Worm (Caenorhabditis elegans) whole organism, L1 larva: ENCODE measurements around the gene nhr-233.

Experiments used
- blmp-1 ChIP-seq: fragments of 150-350 bp; optimal IDR thresholded peaks from 2 replicates; lab custom pipeline; 2014; ENCODE audit warnings: missing biosample characterization, missing genetic modification characterization
- ces-1 ChIP-seq: fragments of 150-350 bp; optimal IDR thresholded peaks from 2 replicates; lab custom pipeline; 2014; ENCODE audit warnings: missing biosample characterization, missing genetic modification reagents, missing genetic modification characterization
- efl-1 ChIP-seq, 4 experiments: fragments of 150-350 bp; optimal IDR thresholded peaks in 3 of 4; peaks in 1 of 4; 1 replicate in 1 of 4; 2 replicates in 3 of 4; lab custom pipeline; 2014; ENCODE audit warnings: missing biosample characterization in 2 of 4, missing genetic modification characterization in 2 of 4, missing genetic modification reagents in 2 of 4
- lin-14 ChIP-seq: fragments of 200-800 bp; sonication (Bioruptor generic); optimal IDR thresholded peaks from 2 replicates; lab custom pipeline; 2018; ENCODE audit warnings: mild to moderate bottlenecking, missing genetic modification characterization, moderate library complexity, missing compliant biosample characterization
- lin-15B ChIP-seq: fragments of 150-350 bp; sonication (generic microtip); optimal IDR thresholded peaks from 3 replicates; lab custom pipeline; 2014; ENCODE audit warnings: missing biosample characterization, missing genetic modification characterization
- nhr-11 ChIP-seq: fragments of 150-350 bp; optimal IDR thresholded peaks from 2 replicates; lab custom pipeline; 2014; ENCODE audit warnings: missing biosample characterization, missing genetic modification characterization
- nhr-237 ChIP-seq: fragments of 150-350 bp; optimal IDR thresholded peaks from 2 replicates; lab custom pipeline; 2014; ENCODE audit warnings: missing biosample characterization, missing genetic modification characterization
- snpc-4 ChIP-seq: fragments of 150-350 bp; optimal IDR thresholded peaks from 2 replicates; lab custom pipeline; 2014; ENCODE audit warnings: missing biosample characterization, missing genetic modification characterization
- unc-62 ChIP-seq: fragments of 150-350 bp; optimal IDR thresholded peaks from 2 replicates; lab custom pipeline; 2014; ENCODE audit warnings: missing biosample characterization, missing genetic modification reagents, missing genetic modification characterization
- ztf-11 ChIP-seq, 2 experiments: sonication (generic microtip); optimal IDR thresholded peaks; 2 replicates each; lab custom pipeline; 2016 to 2017; ENCODE audit warnings: missing genetic modification characterization in 2 of 2, missing biosample characterization in 1 of 2, missing compliant biosample characterization in 1 of 2
- ztf-4 ChIP-seq: fragments of 150-350 bp; optimal IDR thresholded peaks from 2 replicates; lab custom pipeline; 2014; ENCODE audit warnings: missing biosample characterization, missing genetic modification characterization

- TF ChIP-seq ztf-11 (tag; optimal IDR thresholded peaks at IDR 0.05; lab: Kevin White, UChicago) (no peak), lin-15B (tag; lab: Kevin White, UChicago) (no peak), nhr-11 (no peak), ces-1 (GFP tag; lab: Kevin White, UChicago) (no peak), lin-14 (no peak), ztf-4 (tag; lab: Kevin White, UChicago) (no peak), blmp-1 (tag; lab: Kevin White, UChicago) (no peak), unc-62 (GFP tag; lab: Kevin White, UChicago) (no peak), snpc-4 (tag; lab: Kevin White, UChicago) (no peak), nhr-237 (no peak), efl-1 (optimal IDR thresholded peaks at IDR 0.05; lab: Kevin White, UChicago) (no peak), efl-1 (GFP tag; optimal IDR thresholded peaks at IDR 0.05 in 1 of 2; lab: Kevin White, UChicago) (no peak)
These were observed 46.9 kb upstream of the nhr-233 start, which contains the start of gene Y70C5A.4 for ce11 chrV:16617462-16617861.
